Fruit fly (Drosophila melanogaster): Measurements from ENCODE around the gene CG9451.

DNA sequence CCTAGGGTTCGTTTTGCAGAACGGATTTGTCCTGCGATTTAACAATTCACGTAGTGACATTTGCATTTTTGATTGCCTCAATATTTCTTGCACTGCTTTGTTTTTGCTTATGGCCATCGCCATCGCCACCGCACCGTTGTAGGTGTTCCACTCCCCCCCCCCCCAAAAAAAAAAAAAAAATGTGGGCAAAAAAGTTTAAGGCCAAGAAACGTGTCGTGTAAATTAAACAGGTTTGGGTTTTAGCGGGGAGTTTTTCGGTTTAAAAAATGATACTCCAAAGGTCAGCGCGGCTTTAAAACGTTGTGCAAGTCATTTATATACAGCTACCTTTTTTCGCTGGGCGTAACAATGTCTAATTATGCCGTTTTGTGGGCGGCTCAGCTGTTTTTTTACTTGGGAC lies 19.4 kb downstream of the CG9451 start:
- TF ChIP-seq EcR (GFP tag; optimal IDR thresholded peaks at IDR 0.05) (no peak), pan (optimal IDR thresholded peaks at IDR 0.05) (no peak)

Measured in whole organism.